Fruit fly (Drosophila melanogaster): ENCODE data around the gene Fum4.

dm6 chr2L:10220010-10220409 is 28.7 kb upstream of the Fum4 start:
- TF ChIP-seq hth (optimal IDR thresholded peaks at IDR 0.05) (no peak), exex (tag; optimal IDR thresholded peaks at IDR 0.05) (no peak), kah (GFP tag; optimal IDR thresholded peaks at IDR 0.05) (no peak), fru (optimal IDR thresholded peaks at IDR 0.05) (no peak), CG1792 (GFP tag; optimal IDR thresholded peaks at IDR 0.05) (no peak), CG3281 (GFP tag; optimal IDR thresholded peaks at IDR 0.05) (no peak), lmd (GFP tag; IDR thresholded peaks at IDR 0.05) (no peak)

Data from whole organism, embryonic.